Worm (Caenorhabditis elegans): Measurements from ENCODE around the gene glb-34.

The glb-34 gene

ce11 chrIV:14576471-14576870 is 4.0 kb upstream of the glb-34 start (continued):
- TF ChIP-seq vab-7 (GFP tag; IDR thresholded peaks at IDR 0.05) (no peak; the same call in 1 of the 2 replicates), mxl-2 (GFP tag; conservative IDR thresholded peaks at IDR 0.05) (no peak), lin-29 (GFP tag; IDR thresholded peaks at IDR 0.05) (no peak), attf-4 (tag; optimal IDR thresholded peaks at IDR 0.05) (no peak), nhr-6 (tag; optimal IDR thresholded peaks at IDR 0.05) (peak; percentile 1), ztf-7 (tag; optimal IDR thresholded peaks at IDR 0.05) (peak; percentile 79), mep-1 (tag; optimal IDR thresholded peaks at IDR 0.05) (no peak), egl-43 (GFP tag; IDR thresholded peaks at IDR 0.05) (no peak), dmd-6 (GFP tag; IDR thresholded peaks at IDR 0.05) (no peak), fkh-10 (GFP tag; optimal IDR thresholded peaks at IDR 0.05) (no peak)

- TF ChIP-seq F26F4.8 (GFP tag; conservative IDR thresholded peaks at IDR 0.05) (no peak), zip-11 (GFP tag; IDR thresholded peaks at IDR 0.05) (no peak), mxl-3 (GFP tag; optimal IDR thresholded peaks at IDR 0.05) (no peak), pha-4 (GFP tag; IDR thresholded peaks at IDR 0.05) (no peak), pha-4 (tag; optimal IDR thresholded peaks at IDR 0.05) (no peak), mep-1 (tag; optimal IDR thresholded peaks at IDR 0.05) (no peak), snpc-1.2 (GFP tag; IDR thresholded peaks at IDR 0.05) (no peak), vab-7 (GFP tag; IDR thresholded peaks at IDR 0.05) (no peak), set-16 (GFP tag; IDR thresholded peaks at IDR 0.05) (no peak), nhr-6 (tag; optimal IDR thresholded peaks at IDR 0.05) (no peak), ZK337.2 (GFP tag; IDR thresholded peaks at IDR 0.05) (no peak), nhr-102 (tag; optimal IDR thresholded peaks at IDR 0.05) (no peak), Y48G9A.11 (GFP tag; IDR thresholded peaks at IDR 0.05) (no peak), attf-4 (tag; optimal IDR thresholded peaks at IDR 0.05) (no peak), egl-27 (tag; optimal IDR thresholded peaks at IDR 0.05) (no peak), ceh-82 (tag; optimal IDR thresholded peaks at IDR 0.05) (no peak), lin-39 (tag; optimal IDR thresholded peaks at IDR 0.05) (no peak), T26A8.4 (GFP tag; IDR thresholded peaks at IDR 0.05) (no peak), jun-1 (tag; optimal IDR thresholded peaks at IDR 0.05) (no peak), pqm-1 (tag; optimal IDR thresholded peaks at IDR 0.05) (no peak), fos-1 (tag; optimal IDR thresholded peaks at IDR 0.05) (no peak)
Measured at ce11 chrIV:14574282-14574869, 1.9 kb upstream of the glb-34 start, which contains the start of the genes Y57G11B.3 and Y57G11B.5. Y57G11B.3 (minus strand) TSS chrIV:14574382. Y57G11B.5 (plus strand) TSS chrIV:14574819.

- TF ChIP-seq T20F7.1 (GFP tag; optimal IDR thresholded peaks at IDR 0.05) (no peak), skn-1 (tag; optimal IDR thresholded peaks at IDR 0.05) (no peak), lsy-2 (tag; optimal IDR thresholded peaks at IDR 0.05) (no peak), ama-1 (optimal IDR thresholded peaks at IDR 0.05) (no peak), dve-1 (tag; optimal IDR thresholded peaks at IDR 0.05; ENCODE audit: insufficient read depth) (no peak), aly-2 (tag; optimal IDR thresholded peaks at IDR 0.05) (no peak)
Measured at ce11 chrIV:14573068-14573467, 561 bp upstream of the glb-34 start.

ce11 chrIV:14571626-14572025 is 881 bp downstream of the glb-34 start:
- peak; percentile 94 for TF ChIP-seq aha-1 (tag)
- TF ChIP-seq egl-43 (GFP tag; IDR thresholded peaks at IDR 0.05), result no peak
- TF ChIP-seq egl-27 (tag; optimal IDR thresholded peaks at IDR 0.05), result no peak

ce11 chrIV:14565062-14565461 is 7.4 kb downstream of the glb-34 start, which contains the start of gene Y57G11B.2:
Y57G11B.2 (plus strand) TSS chrIV:14565362.
- no peak for TF ChIP-seq lin-29 (GFP tag; IDR thresholded peaks at IDR 0.05)
- TF ChIP-seq F10B5.3 (tag; optimal IDR thresholded peaks at IDR 0.05), result no peak
- TF ChIP-seq T20F7.1 (GFP tag; optimal IDR thresholded peaks at IDR 0.05), result no peak
- no peak for TF ChIP-seq nhr-76 (tag; optimal IDR thresholded peaks at IDR 0.05)
- TF ChIP-seq ceh-44 (GFP tag; IDR thresholded peaks at IDR 0.05), result no peak
- no peak for TF ChIP-seq aha-1 (tag)
- no peak for TF ChIP-seq pha-4 (GFP tag; IDR thresholded peaks at IDR 0.05)
- TF ChIP-seq pha-4 (tag; optimal IDR thresholded peaks at IDR 0.05), result no peak
- TF ChIP-seq ztf-11 (tag; optimal IDR thresholded peaks at IDR 0.05), result no peak
- TF ChIP-seq madf-9 (GFP tag; conservative IDR thresholded peaks at IDR 0.05), result no peak
- TF ChIP-seq set-16 (GFP tag; IDR thresholded peaks at IDR 0.05), result no peak
- no peak for TF ChIP-seq zip-11 (GFP tag; IDR thresholded peaks at IDR 0.05)
- TF ChIP-seq mes-2 (tag; optimal IDR thresholded peaks at IDR 0.05; ENCODE audit: poor library complexity, severe bottlenecking), result no peak
- no peak for TF ChIP-seq ces-1 (GFP tag; optimal IDR thresholded peaks at IDR 0.05)
- no peak for TF ChIP-seq gei-8 (GFP tag; optimal IDR thresholded peaks at IDR 0.05)
- no peak for TF ChIP-seq nhr-11 (tag; optimal IDR thresholded peaks at IDR 0.05)
- TF ChIP-seq jun-1 (tag; optimal IDR thresholded peaks at IDR 0.05), result no peak
- TF ChIP-seq unc-130 (GFP tag; optimal IDR thresholded peaks at IDR 0.05), result no peak
